Fruit fly (Drosophila melanogaster) whole organism, adult: ENCODE results near the gene CG13074.

Experiments
- CG11617 ChIP-seq: fragments of 200-800 bp; sonication (Bioruptor generic); optimal IDR thresholded peaks from 2 replicates; lab custom pipeline; 2017; ENCODE audit warnings: mild to moderate bottlenecking, missing biosample characterization, missing genetic modification reagents, missing genetic modification characterization
- CG12768 ChIP-seq: fragments of 200-800 bp; sonication (Bioruptor generic); optimal IDR thresholded peaks from 2 replicates; lab custom pipeline; 2017; ENCODE audit warnings: missing biosample characterization, missing genetic modification characterization, mild to moderate bottlenecking, moderate library complexity, missing genetic modification reagents
- CG14711 ChIP-seq: fragments of 200-800 bp; sonication (Bioruptor generic); optimal IDR thresholded peaks from 2 replicates; lab custom pipeline; 2018; ENCODE audit warnings: missing biosample characterization, mild to moderate bottlenecking, missing genetic modification characterization, moderate library complexity
- CG1620 ChIP-seq: fragments of 200-800 bp; sonication (Bioruptor generic); optimal IDR thresholded peaks from 2 replicates; lab custom pipeline; 2016; ENCODE audit warnings: missing biosample characterization, missing genetic modification characterization
- CG33017 ChIP-seq: fragments of 200-800 bp; sonication (Bioruptor generic); optimal IDR thresholded peaks from 2 replicates; lab custom pipeline; 2018; ENCODE audit warnings: missing biosample characterization, mild to moderate bottlenecking, missing genetic modification characterization, moderate library complexity
- CG5204 ChIP-seq: fragments of 200-800 bp; sonication (Bioruptor generic); optimal IDR thresholded peaks from 2 replicates; lab custom pipeline; 2016; ENCODE audit warnings: missing biosample characterization, missing genetic modification characterization
- CG7045 ChIP-seq: fragments of 200-800 bp; sonication (Bioruptor generic); optimal IDR thresholded peaks from 2 replicates; lab custom pipeline; 2017; ENCODE audit warnings: missing biosample characterization, mild to moderate bottlenecking, missing genetic modification characterization
- CG7101 ChIP-seq: fragments of 200-800 bp; sonication (Bioruptor generic); optimal IDR thresholded peaks from 2 replicates; lab custom pipeline; 2018; ENCODE audit warnings: missing biosample characterization, mild to moderate bottlenecking, missing genetic modification characterization, moderate library complexity
- Clk ChIP-seq: fragments of 200-800 bp; sonication (Bioruptor generic); optimal IDR thresholded peaks from 2 replicates; lab custom pipeline; 2017; ENCODE audit warnings: missing biosample characterization, missing genetic modification characterization
- Crg-1 ChIP-seq: fragments of 200-800 bp; sonication (Bioruptor generic); optimal IDR thresholded peaks from 2 replicates; lab custom pipeline; 2016; ENCODE audit warnings: missing biosample characterization, missing genetic modification characterization
- Hr96 ChIP-seq: fragments of 200-800 bp; sonication (Bioruptor generic); optimal IDR thresholded peaks from 2 replicates; lab custom pipeline; 2016; ENCODE audit warnings: missing biosample characterization, missing genetic modification characterization
- Mnt ChIP-seq: fragments of 200-800 bp; sonication (Bioruptor generic); optimal IDR thresholded peaks from 2 replicates; lab custom pipeline; 2016; ENCODE audit warnings: missing biosample characterization, mild to moderate bottlenecking, missing genetic modification characterization
- bab1 ChIP-seq: fragments of 200-800 bp; sonication (Bioruptor generic); optimal IDR thresholded peaks from 3 replicates; lab custom pipeline; 2019; ENCODE audit warnings: missing biosample characterization, mild to moderate bottlenecking, missing genetic modification characterization, moderate library complexity
- cic ChIP-seq: fragments of 200-800 bp; sonication (Bioruptor generic); optimal IDR thresholded peaks from 2 replicates; lab custom pipeline; 2017; ENCODE audit warnings: missing biosample characterization, mild to moderate bottlenecking, missing genetic modification characterization, moderate library complexity
- cnc ChIP-seq, 2 experiments: fragments of >200 bp; optimal IDR thresholded peaks; 2 replicates each; lab custom pipeline; 2017
- kay ChIP-seq: fragments of 200-800 bp; sonication (Bioruptor generic); peaks from one replicate; lab custom pipeline; 2016; ENCODE audit warnings: missing biosample characterization, missing genetic modification characterization, borderline replicate concordance
- ovo ChIP-seq: fragments of 200-800 bp; sonication (Bioruptor generic); optimal IDR thresholded peaks from 2 replicates; lab custom pipeline; 2016; ENCODE audit warnings: missing biosample characterization, missing genetic modification characterization
- pad ChIP-seq: fragments of 200-800 bp; sonication (Bioruptor generic); optimal IDR thresholded peaks from 3 replicates; lab custom pipeline; 2017; ENCODE audit warnings: missing biosample characterization, missing genetic modification characterization, mild to moderate bottlenecking, moderate library complexity, missing genetic modification reagents
- tj ChIP-seq: fragments of 200-800 bp; sonication (Bioruptor generic); optimal IDR thresholded peaks from 3 replicates; lab custom pipeline; 2017; ENCODE audit warnings: missing biosample characterization, mild to moderate bottlenecking, missing genetic modification characterization, moderate library complexity
- toe ChIP-seq: fragments of 200-800 bp; sonication (Bioruptor generic); optimal IDR thresholded peaks from 2 replicates; lab custom pipeline; 2016; ENCODE audit warnings: missing biosample characterization, missing genetic modification characterization

CG13074 gene

DNA sequence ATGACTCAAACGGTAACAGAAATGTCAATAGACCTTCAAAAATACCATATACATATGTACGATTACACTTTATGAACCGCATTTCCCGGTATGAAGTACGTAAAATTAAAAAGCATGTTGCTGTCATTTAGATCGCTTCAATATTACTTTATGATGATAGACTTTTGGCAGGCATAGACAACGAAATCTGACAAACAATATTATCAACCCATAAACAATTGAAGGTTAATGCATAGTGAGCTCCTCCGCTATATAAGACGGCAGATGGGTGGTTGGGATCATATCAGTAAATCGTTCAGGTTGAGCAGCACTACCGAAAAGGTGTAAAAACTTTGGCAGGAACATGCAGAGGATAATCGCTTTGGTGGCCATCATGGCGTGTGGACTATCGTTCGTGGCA lies 13.6 kb downstream of the CG13074 start, which contains the start of gene CG13075:
Gene CG13075 (plus strand): TSS at position 301 of the 400 bp plus-strand sequence.
- TF ChIP-seq CG14711 (tag; lab: Kevin White, UChicago) (no peak), ovo (GFP tag; lab: Kevin White, UChicago) (no peak)

DNA sequence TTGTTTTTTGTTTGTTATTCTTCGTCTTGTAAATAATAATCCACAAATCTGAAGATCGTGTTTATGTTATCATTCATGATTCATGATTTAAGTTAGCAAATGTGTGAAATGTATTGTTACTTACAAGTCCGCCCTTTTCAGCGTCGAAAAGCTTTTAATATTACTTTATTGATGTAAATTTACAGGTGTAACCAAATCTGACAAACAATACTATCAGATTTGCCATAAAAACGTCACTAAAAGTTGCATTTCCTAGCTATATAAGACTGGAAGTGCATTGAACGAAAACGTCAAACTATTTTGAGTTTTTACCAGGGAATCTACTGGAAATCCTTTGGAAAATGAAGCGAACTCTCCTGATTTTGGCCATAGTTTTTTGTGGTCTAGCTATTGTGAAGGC lies 15.0 kb downstream of the CG13074 start, which contains the start of gene CG33258:
Gene CG33258 (plus strand): TSS at position 301 of the 400 bp plus-strand sequence.
- no peak for TF ChIP-seq ovo (GFP tag; lab: Kevin White, UChicago)

DNA sequence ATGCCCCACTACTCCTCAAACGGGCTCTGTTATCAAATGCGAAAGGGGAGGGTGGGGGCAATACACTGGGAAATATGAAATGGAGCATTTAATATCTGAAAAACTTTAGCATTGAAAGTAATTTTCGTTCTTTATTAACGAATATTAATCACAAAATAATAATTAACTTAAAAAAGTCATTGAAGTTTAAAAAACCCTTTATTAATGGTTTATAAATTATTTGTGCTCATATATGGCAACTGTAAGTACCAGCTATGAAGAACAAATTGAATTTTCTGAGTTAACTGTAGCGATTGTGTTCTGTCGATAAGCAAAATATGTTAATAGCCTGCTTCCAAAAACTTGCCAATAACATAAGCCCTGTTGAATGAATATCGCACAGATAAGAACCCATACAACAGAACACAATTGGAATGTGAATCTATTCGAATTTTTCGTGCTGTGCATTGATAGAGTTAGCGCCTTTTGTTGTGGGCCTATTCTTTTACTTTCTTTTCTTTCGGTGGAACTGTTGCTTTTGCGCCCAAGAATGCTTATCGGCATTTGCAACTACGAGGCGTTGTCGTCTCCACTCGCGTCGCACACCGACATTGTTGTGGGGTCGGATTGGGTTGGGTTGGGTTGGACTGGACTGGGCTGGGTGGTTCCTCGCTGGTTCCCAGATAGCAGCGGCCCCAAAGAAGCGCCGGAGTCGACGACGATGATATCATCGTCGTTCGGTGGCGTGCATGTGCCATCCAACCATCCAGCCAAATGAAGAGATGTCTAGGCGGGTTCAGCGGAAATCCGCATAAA lies 36.3 kb downstream of the CG13074 start:
- TF ChIP-seq tj = no peak
- no peak for TF ChIP-seq cnc (optimal IDR thresholded peaks at IDR 0.05; lab: Kevin White, UChicago)
- TF ChIP-seq CG11617 = peak; percentile 1
- peak; percentile 3 for TF ChIP-seq CG12768 (GFP tag; lab: Kevin White, UChicago)

DNA sequence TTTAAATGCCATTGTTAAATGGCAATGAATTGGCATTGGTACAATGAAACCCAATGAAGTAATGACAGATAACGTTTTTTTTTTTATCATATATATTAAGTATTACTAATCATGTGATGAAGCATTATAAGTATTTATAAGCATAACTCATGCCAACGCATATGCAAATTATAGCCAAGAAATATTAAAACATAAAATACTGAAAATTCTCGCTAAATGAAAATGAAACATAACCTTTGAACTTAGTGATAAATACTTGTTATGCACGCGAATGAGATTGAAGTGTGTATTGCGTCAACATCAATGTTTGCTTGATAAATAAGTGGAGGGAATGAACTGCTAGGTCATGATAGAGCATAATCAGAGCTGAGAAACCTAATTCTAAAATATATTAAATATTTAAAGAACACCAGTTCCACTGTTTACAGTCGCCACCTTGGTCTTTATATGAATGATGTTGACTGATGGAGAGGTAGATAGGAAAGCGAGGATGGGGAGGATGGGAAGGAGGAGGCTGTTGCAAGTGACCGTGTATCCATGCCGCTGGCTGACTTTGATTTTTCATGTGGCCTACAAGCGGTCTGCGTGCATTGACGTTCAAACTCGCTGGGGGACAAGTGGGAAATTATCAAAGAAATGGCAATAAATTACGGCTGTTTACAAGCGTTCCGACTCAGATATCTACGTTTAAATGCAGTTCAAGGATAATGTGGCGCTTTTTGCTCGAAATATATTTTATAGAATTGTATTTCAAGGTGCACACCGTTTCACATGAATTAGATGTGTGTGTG lies 41.0 kb downstream of the CG13074 start:
- TF ChIP-seq CG5204 (GFP tag; lab: Kevin White, UChicago) (no peak), kay (GFP tag; lab: Kevin White, UChicago) (peak; percentile 13)

DNA sequence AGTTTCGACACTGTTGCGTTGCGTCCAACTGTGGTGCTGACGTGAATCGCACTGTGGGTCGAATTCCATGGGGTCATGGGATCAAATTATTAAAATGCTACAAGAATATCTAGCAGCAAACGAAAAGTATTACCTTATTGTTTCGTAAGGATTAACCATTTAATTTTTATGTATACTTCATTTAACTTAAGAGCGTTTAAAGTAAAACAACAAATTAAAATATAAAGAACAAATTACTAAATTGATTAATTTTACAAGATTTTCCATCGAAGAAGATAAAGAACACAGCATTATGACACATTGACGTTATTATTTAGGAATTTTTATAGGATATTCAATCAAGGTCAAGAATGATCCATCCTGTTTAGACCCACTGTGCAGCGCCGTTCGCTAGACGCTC lies 43.2 kb downstream of the CG13074 start:
- TF ChIP-seq kay (GFP tag; lab: Kevin White, UChicago) (no peak), CG12768 (GFP tag; lab: Kevin White, UChicago) (peak; percentile 38), CG14711 (tag; lab: Kevin White, UChicago) (peak; percentile 2)

- TF ChIP-seq ovo (GFP tag; lab: Kevin White, UChicago) (no peak), bab1 (GFP tag; lab: Kevin White, UChicago) (no peak), Hr96 (GFP tag; lab: Kevin White, UChicago) (no peak), CG33017 (no peak), CG14711 (tag; lab: Kevin White, UChicago) (no peak), CG5204 (GFP tag; lab: Kevin White, UChicago) (no peak), Mnt (GFP tag; lab: Kevin White, UChicago) (no peak)
Observed at dm6 chr3L:16053026-16053556, 44.2 kb downstream of the CG13074 start.

dm6 chr3L:16052145-16053025 lies 44.9 kb downstream of the CG13074 start:
- peak; percentile 42 for TF ChIP-seq kay (GFP tag; lab: Kevin White, UChicago)
- no peak for TF ChIP-seq ovo (GFP tag; lab: Kevin White, UChicago)
- TF ChIP-seq cic (GFP tag; lab: Kevin White, UChicago) = peak; percentile 63
- no peak for TF ChIP-seq Mnt (GFP tag; lab: Kevin White, UChicago)
- no peak for TF ChIP-seq CG7101 (tag; lab: Kevin White, UChicago)
- TF ChIP-seq CG1620 (GFP tag; lab: Kevin White, UChicago) = no peak
- no peak for TF ChIP-seq Hr96 (GFP tag; lab: Kevin White, UChicago)
- TF ChIP-seq tj = peak; percentile 17
- TF ChIP-seq toe = no peak
- TF ChIP-seq pad (GFP tag; lab: Kevin White, UChicago) = no peak
- TF ChIP-seq CG5204 (GFP tag; lab: Kevin White, UChicago) = no peak
- TF ChIP-seq CG14711 (tag; lab: Kevin White, UChicago) = no peak
- TF ChIP-seq CG12768 (GFP tag; lab: Kevin White, UChicago) = peak; percentile 94
- TF ChIP-seq CG7045 (GFP tag; lab: Kevin White, UChicago) = no peak
- TF ChIP-seq Clk (GFP tag; lab: Kevin White, UChicago) = no peak
- no peak for TF ChIP-seq CG33017
- TF ChIP-seq cnc (optimal IDR thresholded peaks at IDR 0.05; lab: Kevin White, UChicago) = no peak
- TF ChIP-seq CG11617 = no peak
- TF ChIP-seq Crg-1 (GFP tag; lab: Kevin White, UChicago) = no peak
- no peak for TF ChIP-seq bab1 (GFP tag; lab: Kevin White, UChicago)
